Worm (Caenorhabditis elegans): ENCODE results near the gene emb-8.
A peak's percentile ranks its signal among the peaks of the same experiment; 100 is the strongest.

Gene emb-8

ce11 chrIII:5225321-5225720 is 25.8 kb upstream of the emb-8 start, which contains the start of gene nex-1:
TSS of gene nex-1 (plus strand) at chrIII:5225621.
- TF ChIP-seq snpc-4 (tag; optimal IDR thresholded peaks at IDR 0.05) (no peak), mdl-1 (tag; optimal IDR thresholded peaks at IDR 0.05) (no peak), ceh-9 (tag; optimal IDR thresholded peaks at IDR 0.05) (no peak), fos-1 (tag; optimal IDR thresholded peaks at IDR 0.05) (no peak), elt-3 (tag; optimal IDR thresholded peaks at IDR 0.05) (no peak), egl-5 (tag; optimal IDR thresholded peaks at IDR 0.05) (no peak), ceh-82 (tag; optimal IDR thresholded peaks at IDR 0.05) (no peak), nhr-23 (tag; optimal IDR thresholded peaks at IDR 0.05) (no peak), nhr-28 (tag; optimal IDR thresholded peaks at IDR 0.05) (no peak), nhr-12 (tag; optimal IDR thresholded peaks at IDR 0.05) (no peak), fkh-10 (GFP tag; optimal IDR thresholded peaks at IDR 0.05) (no peak), egl-27 (tag; optimal IDR thresholded peaks at IDR 0.05) (no peak), nhr-77 (tag; optimal IDR thresholded peaks at IDR 0.05) (no peak)

- TF ChIP-seq egl-27 (tag; optimal IDR thresholded peaks at IDR 0.05): peak; percentile 3
- TF ChIP-seq ama-1 (optimal IDR thresholded peaks at IDR 0.05): peak; percentile 20
- peak; percentile 44 for TF ChIP-seq nhr-23 (tag; optimal IDR thresholded peaks at IDR 0.05)
- peak; percentile 28 for TF ChIP-seq nfya-1 (tag; optimal IDR thresholded peaks at IDR 0.05; ENCODE audit: insufficient read depth)
- peak; percentile 37 for TF ChIP-seq elt-2 (tag; optimal IDR thresholded peaks at IDR 0.05)
- TF ChIP-seq jun-1 (tag; optimal IDR thresholded peaks at IDR 0.05): peak; percentile 44
- peak; percentile 10 for TF ChIP-seq fos-1 (tag; optimal IDR thresholded peaks at IDR 0.05)
- TF ChIP-seq daf-12 (tag; optimal IDR thresholded peaks at IDR 0.05): no peak
- peak; percentile 12 for TF ChIP-seq pha-4 (tag; optimal IDR thresholded peaks at IDR 0.05)
- no peak for TF ChIP-seq lsy-12 (tag; optimal IDR thresholded peaks at IDR 0.05)
- peak; percentile 12 for TF ChIP-seq pqm-1 (tag; optimal IDR thresholded peaks at IDR 0.05)
Measured at ce11 chrIII:5224908-5225307, 25.4 kb upstream of the emb-8 start.

ce11 chrIII:5222777-5223176 is 23.3 kb upstream of the emb-8 start:
- TF ChIP-seq pha-4 (tag; optimal IDR thresholded peaks at IDR 0.05): peak; percentile 97
- no peak for TF ChIP-seq fkh-10 (GFP tag; optimal IDR thresholded peaks at IDR 0.05)

- peak; percentile 91 for TF ChIP-seq pha-4 (tag; optimal IDR thresholded peaks at IDR 0.05)
- TF ChIP-seq fos-1 (tag; optimal IDR thresholded peaks at IDR 0.05): no peak
Measured at ce11 chrIII:5221820-5222219, 22.3 kb upstream of the emb-8 start.

ce11 chrIII:5218687-5219086 is 19.2 kb upstream of the emb-8 start, which contains the start of gene ZC155.2:
TSS of gene ZC155.2 (plus strand) at chrIII:5218987.
- TF ChIP-seq sea-2 (GFP tag; optimal IDR thresholded peaks at IDR 0.05): no peak
- peak; percentile 15 for TF ChIP-seq lin-39 (tag; optimal IDR thresholded peaks at IDR 0.05)

ce11 chrIII:5217511-5217910 is 18.0 kb upstream of the emb-8 start, which contains the start of gene cutl-19:
TSS of gene cutl-19 (minus strand) at chrIII:5217611.
- no peak for TF ChIP-seq ceh-28 (tag; optimal IDR thresholded peaks at IDR 0.05)
- no peak for TF ChIP-seq nfya-1 (tag; optimal IDR thresholded peaks at IDR 0.05; ENCODE audit: insufficient read depth)
- TF ChIP-seq nhr-76 (tag; optimal IDR thresholded peaks at IDR 0.05): no peak
- TF ChIP-seq aly-2 (tag; optimal IDR thresholded peaks at IDR 0.05): no peak
- TF ChIP-seq eor-1 (tag; optimal IDR thresholded peaks at IDR 0.05): no peak
- TF ChIP-seq nhr-43 (tag; optimal IDR thresholded peaks at IDR 0.05; ENCODE audit: poor library complexity, severe bottlenecking): no peak
- no peak for TF ChIP-seq tbx-2 (tag; optimal IDR thresholded peaks at IDR 0.05)
- no peak for TF ChIP-seq unc-62 (GFP tag; optimal IDR thresholded peaks at IDR 0.05)
- TF ChIP-seq pqm-1 (tag; optimal IDR thresholded peaks at IDR 0.05): no peak
- no peak for TF ChIP-seq ztf-4 (tag; optimal IDR thresholded peaks at IDR 0.05)
- no peak for TF ChIP-seq pha-4 (tag; optimal IDR thresholded peaks at IDR 0.05)
- no peak for TF ChIP-seq mml-1 (tag; optimal IDR thresholded peaks at IDR 0.05)
- TF ChIP-seq nhr-77 (tag; optimal IDR thresholded peaks at IDR 0.05): no peak
- no peak for TF ChIP-seq lin-15B (tag; optimal IDR thresholded peaks at IDR 0.05)
- TF ChIP-seq zag-1 (tag; optimal IDR thresholded peaks at IDR 0.05): no peak

Measured in whole organism, L3 larva.